Worm (Caenorhabditis elegans) whole organism, L3 larva: ENCODE data around the gene T05B9.1.
A peak's percentile ranks its signal among the peaks of the same experiment; 100 is the strongest.

ENCODE experiments used
- ZK546.5 ChIP-seq: sonication (generic microtip); optimal IDR thresholded peaks from 2 replicates; lab custom pipeline; 2017; ENCODE audit warnings: missing biosample characterization, missing genetic modification characterization
- aly-2 ChIP-seq: fragments of 150-350 bp; optimal IDR thresholded peaks from 2 replicates; lab custom pipeline; 2014; ENCODE audit warnings: missing biosample characterization, missing genetic modification characterization
- ama-1 ChIP-seq: fragments of 150-350 bp; optimal IDR thresholded peaks from 2 replicates; lab custom pipeline; 2018
- ceh-16 ChIP-seq: sonication (generic microtip); optimal IDR thresholded peaks from 2 replicates; lab custom pipeline; 2017; ENCODE audit warnings: missing biosample characterization, missing genetic modification characterization
- ceh-28 ChIP-seq: fragments of 150-350 bp; optimal IDR thresholded peaks from 2 replicates; lab custom pipeline; 2014; ENCODE audit warnings: missing biosample characterization, missing genetic modification reagents, missing genetic modification characterization
- daf-12 ChIP-seq: fragments of 150-350 bp; optimal IDR thresholded peaks from 2 replicates; lab custom pipeline; 2014; ENCODE audit warnings: missing biosample characterization, missing genetic modification reagents, missing genetic modification characterization
- egl-27 ChIP-seq: sonication (generic microtip); optimal IDR thresholded peaks from 4 replicates; lab custom pipeline; 2017; ENCODE audit warnings: missing biosample characterization, missing genetic modification reagents, missing genetic modification characterization
- egl-5 ChIP-seq: fragments of 150-350 bp; optimal IDR thresholded peaks from 2 replicates; lab custom pipeline; 2017; ENCODE audit warnings: missing biosample characterization, missing genetic modification reagents, missing genetic modification characterization, inconsistent platforms
- elt-1 ChIP-seq: fragments of 150-350 bp; optimal IDR thresholded peaks from 2 replicates; lab custom pipeline; 2014; ENCODE audit warnings: missing biosample characterization, missing genetic modification characterization
- elt-2 ChIP-seq: sonication (generic microtip); optimal IDR thresholded peaks from 2 replicates; lab custom pipeline; 2016; ENCODE audit warnings: missing genetic modification reagents, mild to moderate bottlenecking, missing genetic modification characterization, missing compliant biosample characterization
- elt-3 ChIP-seq, 3 experiments: fragments of 150-350 bp in 1 of 3; sonication (generic microtip) in 2 of 3; optimal IDR thresholded peaks; 2 replicates in 2 of 3; 4 replicates in 1 of 3; lab custom pipeline; 2014 to 2017; ENCODE audit warnings: missing biosample characterization in 3 of 3, missing genetic modification characterization in 3 of 3
- eor-1 ChIP-seq, 2 experiments: fragments of 150-350 bp; optimal IDR thresholded peaks; 2 replicates each; lab custom pipeline; 2014 to 2018; ENCODE audit warnings: missing biosample characterization in 2 of 2, missing genetic modification characterization in 2 of 2
- fkh-10 ChIP-seq: sonication (generic microtip); optimal IDR thresholded peaks from 2 replicates; lab custom pipeline; 2017; ENCODE audit warnings: missing biosample characterization, missing genetic modification reagents, missing genetic modification characterization
- fkh-2 ChIP-seq: fragments of 150-350 bp; optimal IDR thresholded peaks from 2 replicates; lab custom pipeline; 2014; ENCODE audit warnings: missing biosample characterization, missing genetic modification reagents, missing genetic modification characterization
- fos-1 ChIP-seq: fragments of 150-350 bp; optimal IDR thresholded peaks from 2 replicates; lab custom pipeline; 2014; ENCODE audit warnings: missing biosample characterization, missing genetic modification characterization
- hmg-11 ChIP-seq: sonication (generic microtip); optimal IDR thresholded peaks from 2 replicates; lab custom pipeline; 2016; ENCODE audit warnings: missing genetic modification characterization, missing compliant biosample characterization
- jun-1 ChIP-seq: fragments of 150-350 bp; optimal IDR thresholded peaks from 2 replicates; lab custom pipeline; 2014; ENCODE audit warnings: missing biosample characterization, missing genetic modification reagents, missing genetic modification characterization
- lin-15B ChIP-seq: fragments of 150-350 bp; optimal IDR thresholded peaks from 2 replicates; lab custom pipeline; 2014; ENCODE audit warnings: missing biosample characterization, missing genetic modification characterization
- lin-39 ChIP-seq: fragments of 150-350 bp; optimal IDR thresholded peaks from 2 replicates; lab custom pipeline; 2018; ENCODE audit warnings: missing biosample characterization, missing genetic modification reagents, missing genetic modification characterization
- mdl-1 ChIP-seq: fragments of 150-350 bp; optimal IDR thresholded peaks from 2 replicates; lab custom pipeline; 2014; ENCODE audit warnings: missing biosample characterization, missing genetic modification characterization
- mml-1 ChIP-seq: fragments of 150-350 bp; sonication (generic microtip); optimal IDR thresholded peaks from 3 replicates; lab custom pipeline; 2014; ENCODE audit warnings: missing biosample characterization, missing genetic modification characterization
- nfya-1 ChIP-seq: sonication (generic microtip); optimal IDR thresholded peaks from 2 replicates; lab custom pipeline; 2017; ENCODE audit warnings: missing genetic modification characterization, mild to moderate bottlenecking, missing compliant biosample characterization, antibody characterized with exemption, moderate library complexity; ENCODE audit not compliant: insufficient read depth
- nhr-11 ChIP-seq: fragments of 150-350 bp; optimal IDR thresholded peaks from 2 replicates; lab custom pipeline; 2014; ENCODE audit warnings: missing biosample characterization, missing genetic modification characterization
- nhr-12 ChIP-seq: fragments of 150-350 bp; optimal IDR thresholded peaks from 2 replicates; lab custom pipeline; 2014; ENCODE audit warnings: missing biosample characterization, missing genetic modification characterization
- nhr-23 ChIP-seq: fragments of 150-350 bp; optimal IDR thresholded peaks from 2 replicates; lab custom pipeline; 2014; ENCODE audit warnings: missing biosample characterization, missing genetic modification reagents, missing genetic modification characterization
- nhr-237 ChIP-seq: fragments of 150-350 bp; optimal IDR thresholded peaks from 2 replicates; lab custom pipeline; 2014; ENCODE audit warnings: missing biosample characterization, missing genetic modification characterization
- nhr-25 ChIP-seq: sonication (generic microtip); optimal IDR thresholded peaks from 2 replicates; lab custom pipeline; 2017; ENCODE audit warnings: missing biosample characterization, missing genetic modification characterization
- nhr-28 ChIP-seq: fragments of 150-350 bp; optimal IDR thresholded peaks from 2 replicates; lab custom pipeline; 2014; ENCODE audit warnings: missing biosample characterization, missing genetic modification characterization
- nhr-43 ChIP-seq: sonication (generic microtip); optimal IDR thresholded peaks from 2 replicates; lab custom pipeline; 2016; ENCODE audit warnings: mild to moderate bottlenecking, missing genetic modification characterization, missing compliant biosample characterization; ENCODE audit not compliant: poor library complexity, severe bottlenecking
- nhr-67 ChIP-seq: fragments of 150-350 bp; optimal IDR thresholded peaks from 2 replicates; lab custom pipeline; 2014; ENCODE audit warnings: missing biosample characterization, missing genetic modification characterization
- nhr-76 ChIP-seq: fragments of 150-350 bp; sonication (generic microtip); optimal IDR thresholded peaks from 5 replicates; lab custom pipeline; 2014; ENCODE audit warnings: missing biosample characterization, missing genetic modification characterization
- pha-4 ChIP-seq: fragments of 150-350 bp; optimal IDR thresholded peaks from 2 replicates; lab custom pipeline; 2014; ENCODE audit warnings: missing biosample characterization, missing genetic modification reagents, missing genetic modification characterization
- pqm-1 ChIP-seq: fragments of 150-350 bp; optimal IDR thresholded peaks from 2 replicates; lab custom pipeline; 2017; ENCODE audit warnings: missing biosample characterization, missing genetic modification characterization, inconsistent platforms
- sea-2 ChIP-seq: fragments of 150-350 bp; sonication (generic microtip); optimal IDR thresholded peaks from 4 replicates; lab custom pipeline; 2014; ENCODE audit warnings: missing biosample characterization, missing genetic modification reagents, missing genetic modification characterization
- skn-1 ChIP-seq: fragments of 150-350 bp; optimal IDR thresholded peaks from 2 replicates; lab custom pipeline; 2014; ENCODE audit warnings: missing biosample characterization, missing genetic modification characterization
- snpc-4 ChIP-seq: fragments of 150-350 bp; optimal IDR thresholded peaks from 2 replicates; lab custom pipeline; 2014; ENCODE audit warnings: missing biosample characterization, missing genetic modification characterization
- tbx-2 ChIP-seq: sonication (generic microtip); optimal IDR thresholded peaks from 2 replicates; lab custom pipeline; 2016; ENCODE audit warnings: mild to moderate bottlenecking, missing genetic modification characterization, missing compliant biosample characterization
- unc-39 ChIP-seq: sonication (generic microtip); optimal IDR thresholded peaks from 4 replicates; lab custom pipeline; 2017; ENCODE audit warnings: missing biosample characterization, missing genetic modification characterization
- unc-62 ChIP-seq: fragments of 150-350 bp; sonication (generic microtip); optimal IDR thresholded peaks from 4 replicates; lab custom pipeline; 2014; ENCODE audit warnings: missing biosample characterization, missing genetic modification reagents, missing genetic modification characterization
- zag-1 ChIP-seq: fragments of 150-350 bp; optimal IDR thresholded peaks from 2 replicates; lab custom pipeline; 2014; ENCODE audit warnings: missing biosample characterization, missing genetic modification characterization
- ztf-11 ChIP-seq: fragments of 150-350 bp; optimal IDR thresholded peaks from 2 replicates; lab custom pipeline; 2014; ENCODE audit warnings: missing biosample characterization, missing genetic modification characterization
- ztf-4 ChIP-seq: fragments of 150-350 bp; optimal IDR thresholded peaks from 2 replicates; lab custom pipeline; 2014; ENCODE audit warnings: missing biosample characterization, missing genetic modification characterization

The T05B9.1 gene

DNA sequence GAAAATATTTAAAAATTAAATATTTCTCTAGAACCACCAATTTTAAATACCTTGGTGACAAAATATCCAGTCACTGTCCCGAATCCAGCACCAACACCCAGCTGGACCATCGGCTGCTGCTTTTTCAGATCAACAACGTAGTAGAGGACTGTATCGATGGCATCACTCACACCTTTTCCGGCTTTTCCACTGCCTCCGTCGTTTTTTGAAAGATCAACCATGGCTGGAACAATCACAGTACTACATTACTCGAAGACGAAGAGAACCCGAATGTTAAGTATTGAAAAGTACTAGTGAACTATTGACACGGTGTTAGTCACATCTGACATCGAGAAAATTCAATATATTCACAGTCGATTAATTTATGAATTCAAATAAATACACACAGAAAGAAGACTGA is 23.9 kb downstream of the T05B9.1 start, which contains the start of gene fndc-1:
Gene fndc-1, minus strand, starts transcription at position 227 of the 400 bp plus-strand sequence.
- peak; percentile 25 for TF ChIP-seq ama-1 (lab: Kevin White, UChicago)
- TF ChIP-seq fkh-10 (GFP tag; lab: Kevin White, UChicago), result no peak

DNA sequence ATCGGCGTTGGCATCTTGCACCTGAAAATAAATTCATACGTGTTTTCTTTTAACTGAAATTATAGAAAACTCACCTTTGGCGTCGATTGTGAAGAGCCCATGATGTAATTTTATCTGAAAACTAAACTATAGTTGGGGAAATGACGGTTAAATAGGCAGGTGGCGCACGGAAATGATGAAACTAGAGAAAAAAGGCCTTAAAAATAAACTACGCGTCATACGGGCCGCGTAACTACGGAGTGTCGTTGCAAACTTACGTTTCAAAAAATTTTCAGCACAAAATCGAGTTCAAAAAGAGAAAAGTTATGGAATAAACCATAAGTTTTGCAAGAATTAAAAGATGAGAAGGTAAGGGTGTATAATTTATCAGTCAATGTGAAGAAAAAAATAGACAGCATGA is 24.7 kb downstream of the T05B9.1 start, which contains the start of gene cchl-1:
Gene cchl-1, minus strand, starts transcription at position 114 of the 400 bp plus-strand sequence.
- peak; percentile 36 for TF ChIP-seq pha-4 (tag; lab: Kevin White, UChicago)
- TF ChIP-seq ama-1 (lab: Kevin White, UChicago), result peak; percentile 44
- TF ChIP-seq nfya-1, result peak; percentile 32
- TF ChIP-seq hmg-11 (tag; lab: Kevin White, UChicago), result peak; percentile 21
- peak; percentile 32 for TF ChIP-seq elt-2 (tag; lab: Kevin White, UChicago)
- TF ChIP-seq ZK546.5, result no peak
- peak; percentile 29 for TF ChIP-seq lin-15B (tag; lab: Kevin White, UChicago)
- TF ChIP-seq unc-39 (tag; lab: Kevin White, UChicago), result no peak

DNA sequence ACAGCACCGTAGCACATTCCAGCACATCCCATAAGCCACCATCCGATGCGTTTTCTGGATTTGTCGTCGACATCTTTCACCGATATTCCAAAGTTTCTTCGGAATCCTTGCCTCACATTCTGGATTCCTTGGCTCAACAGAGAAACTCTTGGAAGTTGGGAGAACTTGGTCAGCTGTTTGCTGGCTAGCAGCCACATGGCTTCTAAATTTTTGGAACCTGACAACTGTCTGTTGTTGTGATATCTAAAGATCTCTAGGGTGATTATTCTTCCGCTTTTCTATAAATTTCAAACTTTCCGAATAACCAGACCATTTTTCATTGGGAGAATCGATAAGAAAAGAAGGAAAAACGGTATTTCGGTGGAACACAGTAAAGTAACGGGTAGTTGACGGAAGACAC is 26.2 kb downstream of the T05B9.1 start, which contains the start of gene cox-15:
Gene cox-15, minus strand, starts transcription at position 202 of the 400 bp plus-strand sequence.
- TF ChIP-seq tbx-2 (tag; lab: Kevin White, UChicago), result no peak
- no peak for TF ChIP-seq mdl-1
- TF ChIP-seq nhr-67 (tag; lab: Kevin White, UChicago), result no peak
- no peak for TF ChIP-seq ceh-28
- no peak for TF ChIP-seq ama-1 (lab: Kevin White, UChicago)
- no peak for TF ChIP-seq egl-27
- no peak for TF ChIP-seq pha-4 (tag; lab: Kevin White, UChicago)
- no peak for TF ChIP-seq elt-3 (tag; optimal IDR thresholded peaks at IDR 0.05; lab: Kevin White, UChicago)
- TF ChIP-seq nhr-12, result no peak
- no peak for TF ChIP-seq lin-15B (tag; lab: Kevin White, UChicago)
- TF ChIP-seq eor-1 (tag; optimal IDR thresholded peaks at IDR 0.05; lab: Kevin White, UChicago), result no peak
- TF ChIP-seq sea-2 (GFP tag; lab: Kevin White, UChicago), result no peak
- TF ChIP-seq nhr-28, result no peak

DNA sequence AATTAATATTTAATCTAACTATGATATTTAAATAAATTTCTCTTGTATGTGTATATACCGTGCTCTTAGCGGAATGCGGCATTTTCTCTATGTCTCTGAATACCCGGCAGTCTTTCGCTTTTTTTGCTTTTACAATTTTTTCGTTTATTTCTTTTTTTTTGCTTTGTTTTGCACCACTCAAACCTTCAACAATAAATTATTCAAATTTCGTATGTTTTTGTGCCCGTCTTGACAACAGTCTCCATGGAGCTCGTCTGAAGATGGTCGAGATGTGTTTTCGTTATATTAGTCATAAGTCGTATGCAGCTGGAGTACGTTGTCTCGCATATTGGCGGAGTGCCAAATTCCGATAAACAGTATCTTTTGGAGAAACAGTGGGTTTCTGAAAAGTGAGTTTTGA is 34.6 kb downstream of the T05B9.1 start, which contains the start of gene T06D8.2:
Gene T06D8.2, plus strand, starts transcription at position 301 of the 400 bp plus-strand sequence.
- TF ChIP-seq lin-39 (no peak), nhr-76 (no peak), pha-4 (tag; lab: Kevin White, UChicago) (no peak), elt-1 (tag; lab: Kevin White, UChicago) (no peak), mml-1 (tag; lab: Kevin White, UChicago) (no peak), pqm-1 (tag; lab: Kevin White, UChicago) (no peak), zag-1 (no peak)

DNA sequence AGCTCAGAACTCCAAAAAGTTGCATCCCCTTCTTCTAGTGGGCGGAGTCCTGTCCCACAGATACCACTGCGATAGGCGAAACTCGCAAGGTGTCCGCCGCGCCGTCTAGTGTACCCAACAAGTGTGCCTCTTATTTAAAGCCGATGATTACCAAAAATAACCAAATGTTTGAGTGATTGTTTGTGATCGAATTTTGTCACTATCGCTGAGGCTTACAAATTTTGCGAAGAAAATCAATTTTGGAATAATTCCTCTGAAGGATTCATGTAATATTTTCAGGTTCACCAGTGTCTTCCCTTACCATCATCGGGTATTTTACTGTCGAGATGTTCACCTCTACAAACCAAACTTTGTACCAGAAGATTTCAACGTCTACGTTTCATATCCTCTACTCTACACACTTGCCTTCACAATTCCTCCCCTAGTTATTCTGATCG is 36.9 kb downstream of the T05B9.1 start:
- TF ChIP-seq egl-5 (tag; lab: Kevin White, UChicago), result no peak
- TF ChIP-seq nhr-28, result no peak
- TF ChIP-seq nhr-11, result no peak
- TF ChIP-seq ztf-4 (tag; lab: Kevin White, UChicago), result no peak
- TF ChIP-seq skn-1 (tag; lab: Kevin White, UChicago), result peak; percentile 42
- peak; percentile 65 for TF ChIP-seq jun-1
- TF ChIP-seq ceh-28, result peak; percentile 84
- no peak for TF ChIP-seq fkh-2 (tag; lab: Kevin White, UChicago)
- peak; percentile 64 for TF ChIP-seq elt-2 (tag; lab: Kevin White, UChicago)
- TF ChIP-seq daf-12 (tag; lab: Kevin White, UChicago), result no peak
- no peak for TF ChIP-seq ztf-11 (tag; lab: Kevin White, UChicago)
- TF ChIP-seq nhr-43 (tag; lab: Kevin White, UChicago), result peak; percentile 87
- no peak for TF ChIP-seq nhr-12
- TF ChIP-seq elt-3 (tag; optimal IDR thresholded peaks at IDR 0.05; lab: Kevin White, UChicago), result peak in 1 of 3 experiments; percentile 75
- TF ChIP-seq nhr-23 (tag; lab: Kevin White, UChicago), result peak; percentile 69
- peak; percentile 68 for TF ChIP-seq tbx-2 (tag; lab: Kevin White, UChicago)
- TF ChIP-seq zag-1, result peak; percentile 32
- TF ChIP-seq fos-1 (tag; lab: Kevin White, UChicago), result no peak
- no peak for TF ChIP-seq fkh-10 (GFP tag; lab: Kevin White, UChicago)
- TF ChIP-seq pqm-1 (tag; lab: Kevin White, UChicago), result peak; percentile 77
- TF ChIP-seq nfya-1, result peak; percentile 73
- TF ChIP-seq egl-27, result peak; percentile 8
- peak; percentile 74 for TF ChIP-seq aly-2 (tag; lab: Kevin White, UChicago)
- no peak for TF ChIP-seq hmg-11 (tag; lab: Kevin White, UChicago)
- peak; percentile 53 for TF ChIP-seq nhr-25 (tag; lab: Kevin White, UChicago)
- peak; percentile 62 for TF ChIP-seq lin-39
- peak; percentile 99 for TF ChIP-seq snpc-4 (tag; lab: Kevin White, UChicago)
- TF ChIP-seq ama-1 (lab: Kevin White, UChicago), result peak; percentile 98
- no peak for TF ChIP-seq ceh-16 (tag; lab: Kevin White, UChicago)
- TF ChIP-seq nhr-76, result no peak
- TF ChIP-seq unc-62 (GFP tag; lab: Kevin White, UChicago), result peak; percentile 79
- TF ChIP-seq unc-39 (tag; lab: Kevin White, UChicago), result no peak
- no peak for TF ChIP-seq nhr-237 (tag; lab: Kevin White, UChicago)
- no peak for TF ChIP-seq sea-2 (GFP tag; lab: Kevin White, UChicago)
- TF ChIP-seq eor-1 (tag; optimal IDR thresholded peaks at IDR 0.05; lab: Kevin White, UChicago), result no peak
